Worm (Caenorhabditis elegans) whole organism, L4/young adult: Measurements from ENCODE around the gene dex-1.

Experiments
- W03F9.2 ChIP-seq: fragments of 150-350 bp; optimal IDR thresholded peaks from 2 replicates; lab custom pipeline; 2014; ENCODE audit warnings: missing biosample characterization, missing genetic modification characterization
- dao-5 ChIP-seq: sonication (generic microtip); optimal IDR thresholded peaks from 2 replicates; lab custom pipeline; 2016; ENCODE audit warnings: missing genotype, missing genetic modification characterization, moderate library complexity, missing compliant biosample characterization
- him-1 ChIP-seq: sonication (generic microtip); optimal IDR thresholded peaks from 2 replicates; lab custom pipeline; 2016; ENCODE audit warnings: missing genotype, missing genetic modification reagents, missing genetic modification characterization, missing compliant biosample characterization

Gene dex-1

DNA sequence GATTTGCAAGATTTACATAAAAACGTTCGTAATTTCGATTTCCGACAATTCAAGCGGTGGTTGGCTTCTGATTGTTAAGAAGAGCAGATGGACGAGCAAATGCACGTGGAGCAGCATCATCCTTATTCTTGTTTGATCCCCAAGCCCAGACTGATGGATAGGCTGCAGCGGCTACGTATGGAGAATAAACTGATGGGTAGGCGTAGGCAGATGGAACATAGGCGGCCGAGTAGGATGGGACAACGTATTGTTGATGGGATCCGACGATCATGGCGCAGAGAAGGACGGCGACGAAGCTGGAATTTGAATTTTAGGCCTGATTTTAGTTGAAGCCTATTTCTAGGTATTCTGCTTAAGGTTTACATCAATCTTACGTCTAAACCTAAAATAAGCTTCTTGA is 42.4 kb downstream of the dex-1 start:
- TF ChIP-seq dao-5 (tag; lab: Kevin White, UChicago) = no peak
- TF ChIP-seq W03F9.2 (tag; lab: Kevin White, UChicago) = no peak
- TF ChIP-seq him-1 (tag; lab: Kevin White, UChicago) = no peak

DNA sequence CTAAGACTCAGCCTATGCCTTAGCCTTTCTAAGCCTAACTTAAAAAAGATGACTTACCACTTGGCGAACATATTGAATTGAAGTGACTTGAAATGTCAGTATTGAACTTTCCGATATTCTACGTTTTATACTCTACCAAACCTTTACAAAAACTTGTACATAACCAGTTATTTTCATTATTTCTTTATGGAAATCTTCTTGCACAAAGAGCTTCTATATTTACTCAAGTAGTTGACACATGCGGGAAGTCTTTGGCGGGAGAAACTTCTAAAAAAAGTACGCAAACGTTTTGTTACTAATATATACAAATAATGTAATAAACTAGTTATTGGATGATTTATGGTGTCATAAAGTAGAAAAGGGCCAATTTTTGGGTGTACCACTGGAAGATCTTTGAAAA is 42.8 kb downstream of the dex-1 start, which contains the start of gene nspb-12:
TSS of gene nspb-12 (minus strand) at position 101 of the 400 bp plus-strand sequence.
- TF ChIP-seq W03F9.2 (tag; lab: Kevin White, UChicago) (no peak), him-1 (tag; lab: Kevin White, UChicago) (no peak)

DNA sequence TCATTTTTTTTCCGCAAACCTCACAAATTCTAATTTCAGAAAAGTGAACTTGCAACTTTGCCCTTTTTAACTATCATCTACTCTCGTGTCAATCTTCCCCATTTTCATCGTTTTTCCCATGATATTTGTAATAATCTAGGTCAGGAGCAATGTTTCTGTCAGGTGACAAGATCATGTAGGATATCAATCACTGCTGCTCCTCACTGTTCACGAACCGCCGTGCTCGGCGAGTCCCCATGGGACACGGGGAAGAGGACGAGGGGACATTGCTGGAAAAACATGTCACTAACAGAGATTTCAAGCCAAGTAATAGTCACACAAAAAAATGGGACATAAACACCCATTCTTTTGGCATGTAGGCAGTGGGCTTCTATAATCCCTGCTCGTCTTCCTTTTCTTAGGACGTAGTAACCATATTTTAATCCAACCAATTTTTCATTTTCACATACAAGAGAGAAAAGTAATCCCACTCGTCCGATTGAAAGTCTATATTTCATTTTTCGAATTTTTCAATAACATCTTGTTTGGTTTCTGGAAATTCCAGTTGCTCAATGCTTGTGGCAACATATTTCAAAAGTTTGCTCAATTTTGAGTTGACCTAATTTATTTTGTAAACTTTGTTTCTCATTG is 45.0 kb downstream of the dex-1 start:
- TF ChIP-seq him-1 (tag; lab: Kevin White, UChicago) = no peak
- no peak for TF ChIP-seq W03F9.2 (tag; lab: Kevin White, UChicago)
- TF ChIP-seq dao-5 (tag; lab: Kevin White, UChicago) = no peak

DNA sequence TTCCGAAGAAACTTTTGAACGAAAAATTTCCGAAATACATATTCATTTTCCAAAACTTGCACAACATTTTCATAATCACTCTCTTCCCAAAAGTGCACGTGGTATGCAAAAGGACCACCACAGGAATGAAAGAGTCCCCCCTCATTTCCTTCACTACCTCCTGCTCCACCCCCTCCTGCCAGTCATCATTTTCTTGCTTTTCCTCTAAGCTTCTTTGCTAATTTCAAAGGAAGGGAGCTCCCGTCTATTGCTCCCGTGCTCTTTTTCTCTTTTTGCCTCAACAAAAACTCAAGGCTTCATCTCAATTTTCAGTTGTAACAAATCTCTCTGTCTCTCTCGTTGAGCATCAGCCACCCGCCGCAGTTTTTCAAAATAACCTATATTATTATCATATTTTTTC is 46.9 kb downstream of the dex-1 start:
- TF ChIP-seq him-1 (tag; lab: Kevin White, UChicago) (no peak), dao-5 (tag; lab: Kevin White, UChicago) (no peak), W03F9.2 (tag; lab: Kevin White, UChicago) (no peak)

DNA sequence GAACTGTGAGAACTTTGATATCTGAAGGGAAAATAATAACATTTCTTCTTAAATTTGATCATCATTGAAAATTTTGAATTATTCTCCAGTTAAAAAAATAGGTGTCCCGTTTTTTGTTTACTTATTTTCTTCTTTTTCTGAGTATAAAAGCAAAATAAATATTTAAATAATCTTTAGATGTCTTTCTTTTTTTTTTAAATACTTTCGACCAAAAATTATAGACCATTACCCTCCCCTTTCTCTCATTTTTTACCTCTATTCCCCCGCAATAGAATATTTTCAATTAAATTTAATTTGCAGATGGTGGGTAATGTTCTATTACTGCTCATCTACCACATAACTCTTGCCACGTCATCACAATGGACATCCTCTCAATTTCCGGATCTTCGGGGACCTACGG is 47.8 kb downstream of the dex-1 start, which contains the start of gene molo-1:
TSS of gene molo-1 (plus strand) at position 301 of the 400 bp plus-strand sequence.
- TF ChIP-seq W03F9.2 (tag; lab: Kevin White, UChicago) = no peak
- TF ChIP-seq dao-5 (tag; lab: Kevin White, UChicago) = no peak
- no peak for TF ChIP-seq him-1 (tag; lab: Kevin White, UChicago)

DNA sequence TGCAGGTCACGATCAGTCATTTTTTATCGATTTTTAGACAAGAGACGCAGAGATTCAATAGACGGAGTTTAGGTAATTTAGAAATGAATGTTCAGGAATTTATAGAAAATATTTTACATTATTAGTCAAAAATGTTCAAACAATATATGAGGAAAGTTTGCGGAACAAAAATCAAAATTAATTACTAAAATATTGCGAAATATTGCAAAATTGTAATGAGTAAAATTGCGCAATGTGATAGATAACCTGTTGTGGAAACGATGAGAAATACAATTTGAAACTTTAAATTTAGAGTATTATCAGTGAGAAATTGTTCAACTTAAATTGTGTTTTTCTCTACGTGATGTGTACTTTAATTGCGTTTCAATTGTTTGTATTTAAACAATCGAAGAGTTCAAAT is 55.1 kb downstream of the dex-1 start, which contains the start of gene F56D2.5:
TSS of gene F56D2.5 (minus strand) at position 371 of the 400 bp plus-strand sequence.
- TF ChIP-seq W03F9.2 (tag; lab: Kevin White, UChicago) (no peak), dao-5 (tag; lab: Kevin White, UChicago) (no peak), him-1 (tag; lab: Kevin White, UChicago) (no peak)

DNA sequence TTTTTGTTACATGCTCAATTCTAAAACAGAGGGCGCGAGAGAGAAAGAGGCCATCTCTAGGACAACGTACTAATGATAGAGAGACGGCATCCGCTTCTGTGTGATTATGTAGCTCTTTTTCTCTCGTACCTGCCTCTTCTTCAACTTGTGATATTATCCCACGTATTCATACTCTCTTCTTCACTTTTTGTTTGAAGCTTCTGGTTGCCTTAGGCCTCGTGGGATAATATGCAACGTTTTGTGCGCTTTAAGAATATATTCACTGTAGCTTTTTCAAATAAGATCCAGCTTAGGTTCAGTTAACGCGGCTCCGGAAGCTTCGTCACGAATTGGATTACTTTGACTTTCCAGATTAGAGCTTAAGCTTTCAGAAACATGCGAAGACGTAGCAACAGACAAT is 56.9 kb downstream of the dex-1 start, which contains the start of the genes F56D2.8 and uev-2:
TSS of gene F56D2.8 (minus strand) at position 101 of the 400 bp plus-strand sequence.
TSS of gene uev-2 (plus strand) at position 360 of the 400 bp plus-strand sequence.
- TF ChIP-seq him-1 (tag; lab: Kevin White, UChicago) (no peak), dao-5 (tag; lab: Kevin White, UChicago) (no peak), W03F9.2 (tag; lab: Kevin White, UChicago) (no peak)

DNA sequence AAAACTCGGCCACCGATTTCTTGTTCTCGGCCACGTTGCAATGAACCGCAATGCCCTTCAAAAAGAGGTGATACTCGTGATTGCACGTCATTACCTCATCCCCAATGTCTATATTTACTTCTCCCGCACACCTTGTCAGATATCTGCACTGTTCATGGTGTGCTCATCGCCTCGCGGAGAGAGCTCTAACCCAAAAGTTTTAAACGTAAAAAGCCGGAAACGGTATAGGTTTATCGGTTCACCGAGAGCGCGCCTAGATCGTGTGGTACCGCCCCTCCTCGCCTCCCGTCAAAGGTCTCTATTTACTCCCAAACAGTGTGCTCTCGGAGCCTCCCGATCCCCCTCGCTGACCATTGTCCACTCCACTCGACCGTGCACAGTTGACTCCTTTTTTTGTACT is 58.7 kb downstream of the dex-1 start, which contains the start of gene F56D2.3:
TSS of gene F56D2.3 (plus strand) at position 301 of the 400 bp plus-strand sequence.
- TF ChIP-seq dao-5 (tag; lab: Kevin White, UChicago) (no peak), W03F9.2 (tag; lab: Kevin White, UChicago) (no peak), him-1 (tag; lab: Kevin White, UChicago) (no peak)
